Worm (Caenorhabditis elegans): ENCODE measurements around the gene ZK180.6.

The ZK180.6 gene

ce11 chrIV:4557130-4557529 is 32.3 kb upstream of the ZK180.6 start:
- TF ChIP-seq flt-1 (GFP tag; IDR thresholded peaks at IDR 0.05) (no peak), T22C8.4 (GFP tag; IDR thresholded peaks at IDR 0.05) (no peak), ref-1 (GFP tag; conservative IDR thresholded peaks at IDR 0.05) (no peak), ztf-29 (GFP tag; IDR thresholded peaks at IDR 0.05) (no peak), klf-2 (GFP tag; conservative IDR thresholded peaks at IDR 0.05) (no peak), cog-1 (tag; optimal IDR thresholded peaks at IDR 0.05) (no peak), ztf-23 (GFP tag; IDR thresholded peaks at IDR 0.05) (no peak), tab-1 (GFP tag; IDR thresholded peaks at IDR 0.05) (no peak), med-1 (GFP tag; optimal IDR thresholded peaks at IDR 0.05; ENCODE audit: insufficient read depth) (no peak)

ce11 chrIV:4551562-4551961 is 26.7 kb upstream of the ZK180.6 start:
- TF ChIP-seq cog-1 (tag; optimal IDR thresholded peaks at IDR 0.05) (no peak), tab-1 (GFP tag; IDR thresholded peaks at IDR 0.05) (no peak), ztf-29 (GFP tag; IDR thresholded peaks at IDR 0.05) (no peak), T22C8.4 (GFP tag; IDR thresholded peaks at IDR 0.05) (no peak), med-1 (GFP tag; optimal IDR thresholded peaks at IDR 0.05; ENCODE audit: insufficient read depth) (no peak), klf-2 (GFP tag; conservative IDR thresholded peaks at IDR 0.05) (no peak), ref-1 (GFP tag; conservative IDR thresholded peaks at IDR 0.05) (no peak)

- TF ChIP-seq ref-1 (GFP tag; conservative IDR thresholded peaks at IDR 0.05) (no peak), klf-2 (GFP tag; conservative IDR thresholded peaks at IDR 0.05) (no peak), flt-1 (GFP tag; IDR thresholded peaks at IDR 0.05) (no peak), med-1 (GFP tag; optimal IDR thresholded peaks at IDR 0.05; ENCODE audit: insufficient read depth) (no peak)
Measured at ce11 chrIV:4548253-4548652, 23.4 kb upstream of the ZK180.6 start, which contains the start of gene ZK185.1. Gene ZK185.1 (plus strand): TSS chrIV:4548553.

- TF ChIP-seq T22C8.4 (GFP tag; IDR thresholded peaks at IDR 0.05) (no peak), ztf-23 (GFP tag; IDR thresholded peaks at IDR 0.05) (no peak), med-1 (GFP tag; optimal IDR thresholded peaks at IDR 0.05; ENCODE audit: insufficient read depth) (no peak), ref-1 (GFP tag; conservative IDR thresholded peaks at IDR 0.05) (no peak), tab-1 (GFP tag; IDR thresholded peaks at IDR 0.05) (no peak), ztf-29 (GFP tag; IDR thresholded peaks at IDR 0.05) (no peak), klf-2 (GFP tag; conservative IDR thresholded peaks at IDR 0.05) (no peak), flt-1 (GFP tag; IDR thresholded peaks at IDR 0.05) (no peak), cog-1 (tag; optimal IDR thresholded peaks at IDR 0.05) (no peak)
Measured at ce11 chrIV:4545818-4546217, 21.0 kb upstream of the ZK180.6 start, which contains the start of gene ZK185.5. Gene ZK185.5 (minus strand): TSS chrIV:4545918.

ce11 chrIV:4544215-4544614 is 19.4 kb upstream of the ZK180.6 start:
- TF ChIP-seq med-1 (GFP tag; optimal IDR thresholded peaks at IDR 0.05; ENCODE audit: insufficient read depth) = no peak
- no peak for TF ChIP-seq klf-2 (GFP tag; conservative IDR thresholded peaks at IDR 0.05)
- no peak for TF ChIP-seq tab-1 (GFP tag; IDR thresholded peaks at IDR 0.05)
- no peak for TF ChIP-seq ref-1 (GFP tag; conservative IDR thresholded peaks at IDR 0.05)
- no peak for TF ChIP-seq flt-1 (GFP tag; IDR thresholded peaks at IDR 0.05)
- TF ChIP-seq T22C8.4 (GFP tag; IDR thresholded peaks at IDR 0.05) = no peak
- no peak for TF ChIP-seq ztf-23 (GFP tag; IDR thresholded peaks at IDR 0.05)
- no peak for TF ChIP-seq cog-1 (tag; optimal IDR thresholded peaks at IDR 0.05)

ce11 chrIV:4542972-4543371 is 18.1 kb upstream of the ZK180.6 start:
- TF ChIP-seq T22C8.4 (GFP tag; IDR thresholded peaks at IDR 0.05) (no peak), med-1 (GFP tag; optimal IDR thresholded peaks at IDR 0.05; ENCODE audit: insufficient read depth) (no peak), flt-1 (GFP tag; IDR thresholded peaks at IDR 0.05) (no peak), cog-1 (tag; optimal IDR thresholded peaks at IDR 0.05) (no peak), klf-2 (GFP tag; conservative IDR thresholded peaks at IDR 0.05) (no peak), tab-1 (GFP tag; IDR thresholded peaks at IDR 0.05) (no peak), ref-1 (GFP tag; conservative IDR thresholded peaks at IDR 0.05) (no peak), ztf-23 (GFP tag; IDR thresholded peaks at IDR 0.05) (no peak)

- TF ChIP-seq tab-1 (GFP tag; IDR thresholded peaks at IDR 0.05) = no peak
- no peak for TF ChIP-seq ztf-23 (GFP tag; IDR thresholded peaks at IDR 0.05)
- no peak for TF ChIP-seq klf-2 (GFP tag; conservative IDR thresholded peaks at IDR 0.05)
- no peak for TF ChIP-seq cog-1 (tag; optimal IDR thresholded peaks at IDR 0.05)
Measured at ce11 chrIV:4541195-4541594, 16.4 kb upstream of the ZK180.6 start.

ce11 chrIV:4538672-4539071 is 13.8 kb upstream of the ZK180.6 start:
- TF ChIP-seq ztf-29 (GFP tag; IDR thresholded peaks at IDR 0.05) (no peak), med-1 (GFP tag; optimal IDR thresholded peaks at IDR 0.05; ENCODE audit: insufficient read depth) (no peak), ztf-23 (GFP tag; IDR thresholded peaks at IDR 0.05) (0 out of 2 replicates have a peak, but pooled peaks have one; percentile 40)

- no peak for TF ChIP-seq tab-1 (GFP tag; IDR thresholded peaks at IDR 0.05)
- no peak for TF ChIP-seq ref-1 (GFP tag; conservative IDR thresholded peaks at IDR 0.05)
- no peak for TF ChIP-seq cog-1 (tag; optimal IDR thresholded peaks at IDR 0.05)
- no peak for TF ChIP-seq med-1 (GFP tag; optimal IDR thresholded peaks at IDR 0.05; ENCODE audit: insufficient read depth)
- no peak for TF ChIP-seq ztf-23 (GFP tag; IDR thresholded peaks at IDR 0.05)
Measured at ce11 chrIV:4536247-4536646, 11.4 kb upstream of the ZK180.6 start, which contains the start of gene ZK185.2. Gene ZK185.2 (plus strand): TSS chrIV:4536547.

ce11 chrIV:4533025-4533424 is 8.2 kb upstream of the ZK180.6 start, which contains the start of gene ZK185.4:
Gene ZK185.4 (minus strand): TSS chrIV:4533125.
- TF ChIP-seq ref-1 (GFP tag; conservative IDR thresholded peaks at IDR 0.05) (no peak), T22C8.4 (GFP tag; IDR thresholded peaks at IDR 0.05) (no peak), ztf-29 (GFP tag; IDR thresholded peaks at IDR 0.05) (no peak), tab-1 (GFP tag; IDR thresholded peaks at IDR 0.05) (no peak), flt-1 (GFP tag; IDR thresholded peaks at IDR 0.05) (no peak), cog-1 (tag; optimal IDR thresholded peaks at IDR 0.05) (no peak), klf-2 (GFP tag; conservative IDR thresholded peaks at IDR 0.05) (no peak), ztf-23 (GFP tag; IDR thresholded peaks at IDR 0.05) (no peak), med-1 (GFP tag; optimal IDR thresholded peaks at IDR 0.05; ENCODE audit: insufficient read depth) (no peak)

All from whole organism, midembryonic.